Worm (Caenorhabditis elegans): ENCODE data around the gene K10B2.4.
A peak's percentile ranks its signal among the peaks of the same experiment; 100 is the strongest.

Gene K10B2.4

DNA sequence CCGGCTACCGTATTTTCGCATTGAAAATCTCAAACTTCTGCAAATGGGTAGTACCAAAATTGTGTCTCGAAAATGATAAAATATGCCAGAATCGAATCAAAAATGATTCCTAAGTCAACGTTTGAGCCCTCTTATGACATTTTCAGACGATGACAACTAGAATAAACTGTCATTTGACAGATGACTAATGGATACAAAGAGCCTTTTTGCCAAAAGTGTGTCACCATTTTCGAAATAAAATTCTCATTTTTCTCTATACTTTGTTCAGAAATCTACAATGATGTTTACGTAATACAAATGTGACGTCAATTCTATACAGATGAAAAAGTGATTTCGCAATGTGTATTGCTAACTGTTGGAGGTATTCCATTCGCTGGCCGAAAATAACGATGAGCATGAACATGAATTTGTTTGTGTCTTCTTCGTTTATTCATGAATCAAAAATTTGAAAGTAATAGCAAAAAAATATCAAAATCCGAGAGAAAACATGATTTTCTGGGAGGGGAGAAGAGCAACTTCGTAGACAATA lies 14.1 kb downstream of the K10B2.4 start (continued):
- TF ChIP-seq snpc-4 (tag; optimal IDR thresholded peaks at IDR 0.05) (peak; percentile 4), skn-1 (tag; optimal IDR thresholded peaks at IDR 0.05) (peak; percentile 57), ztf-11 (tag; optimal IDR thresholded peaks at IDR 0.05) (no peak), tlp-1 (tag; optimal IDR thresholded peaks at IDR 0.05) (no peak), aly-2 (tag; optimal IDR thresholded peaks at IDR 0.05) (no peak), ceh-63 (GFP tag; optimal IDR thresholded peaks at IDR 0.05) (no peak), lin-13 (GFP tag; optimal IDR thresholded peaks at IDR 0.05) (peak; percentile 64), jun-1 (tag; optimal IDR thresholded peaks at IDR 0.05) (no peak), nhr-76 (tag; optimal IDR thresholded peaks at IDR 0.05) (no peak), unc-62 (GFP tag; optimal IDR thresholded peaks at IDR 0.05) (no peak), xbp-1 (tag; optimal IDR thresholded peaks at IDR 0.05) (peak; percentile 27), nhr-77 (tag; optimal IDR thresholded peaks at IDR 0.05) (no peak), elt-2 (tag; optimal IDR thresholded peaks at IDR 0.05) (peak; percentile 64), nhr-19 (GFP tag; conservative IDR thresholded peaks at IDR 0.05) (peak; percentile 66), dpl-1 (GFP tag; optimal IDR thresholded peaks at IDR 0.05) (peak in 2 of 3 experiments; percentile 24 to 33), ceh-88 (GFP tag; IDR thresholded peaks at IDR 0.05) (peak; percentile 32; the same call in 1 of the 2 replicates), aha-1 (tag; optimal IDR thresholded peaks at IDR 0.05) (no peak), C16A3.4 (tag; optimal IDR thresholded peaks at IDR 0.05) (peak; percentile 68), pag-3 (tag; optimal IDR thresholded peaks at IDR 0.05; ENCODE audit: borderline replicate concordance, insufficient read depth) (no peak), mdl-1 (tag; optimal IDR thresholded peaks at IDR 0.05) (peak in 1 of 2 experiments; percentile 5), lsy-2 (tag; optimal IDR thresholded peaks at IDR 0.05) (peak; percentile 53 to 63), unc-30 (tag; optimal IDR thresholded peaks at IDR 0.05) (no peak), pqm-1 (tag; optimal IDR thresholded peaks at IDR 0.05) (no peak), ama-1 (optimal IDR thresholded peaks at IDR 0.05) (peak; percentile 84), C34B4.2 (tag; optimal IDR thresholded peaks at IDR 0.05) (no peak), nhr-237 (tag; optimal IDR thresholded peaks at IDR 0.05) (no peak), egl-27 (tag; optimal IDR thresholded peaks at IDR 0.05) (no peak), nhr-90 (tag; optimal IDR thresholded peaks at IDR 0.05; ENCODE audit: poor library complexity) (peak; percentile 75), nhr-11 (tag; optimal IDR thresholded peaks at IDR 0.05) (no peak), Y116A8C.19 (tag; optimal IDR thresholded peaks at IDR 0.05; ENCODE audit: borderline replicate concordance) (no peak), efl-3 (GFP tag; optimal IDR thresholded peaks at IDR 0.05) (no peak), lir-3 (tag; optimal IDR thresholded peaks at IDR 0.05; ENCODE audit: poor library complexity) (peak; percentile 48), snu-23 (GFP tag; optimal IDR thresholded peaks at IDR 0.05) (peak; percentile 70), ets-5 (GFP tag; IDR thresholded peaks at IDR 0.05) (no peak), lin-39 (tag; optimal IDR thresholded peaks at IDR 0.05) (no peak), fos-1 (tag; optimal IDR thresholded peaks at IDR 0.05) (peak; percentile 73), ceh-90 (tag; optimal IDR thresholded peaks at IDR 0.05) (no peak), mef-2 (tag; optimal IDR thresholded peaks at IDR 0.05) (no peak), lin-14 (GFP tag; optimal IDR thresholded peaks at IDR 0.05) (peak; percentile 49), fkh-4 (tag; optimal IDR thresholded peaks at IDR 0.05; ENCODE audit: borderline replicate concordance) (no peak), unc-130 (tag; optimal IDR thresholded peaks at IDR 0.05) (no peak), dsc-1 (tag; optimal IDR thresholded peaks at IDR 0.05) (no peak), sox-4 (tag; optimal IDR thresholded peaks at IDR 0.05) (no peak), hlh-4 (tag; optimal IDR thresholded peaks at IDR 0.05) (no peak), nhr-85 (tag) (peak; percentile 76), nhr-47 (tag; optimal IDR thresholded peaks at IDR 0.05) (peak; percentile 61), fkh-10 (GFP tag; optimal IDR thresholded peaks at IDR 0.05) (no peak), unc-98 (GFP tag; IDR thresholded peaks at IDR 0.05) (0 out of 2 replicates have a peak, but pooled peaks have one; percentile 6), vab-15 (tag; optimal IDR thresholded peaks at IDR 0.05) (no peak), lin-35 (GFP tag; optimal IDR thresholded peaks at IDR 0.05) (peak in 1 of 2 experiments; percentile 66), swsn-7 (tag; optimal IDR thresholded peaks at IDR 0.05) (peak; percentile 33), zag-1 (tag; optimal IDR thresholded peaks at IDR 0.05) (no peak), unc-86 (tag; optimal IDR thresholded peaks at IDR 0.05) (no peak)
